Worm (Caenorhabditis elegans) whole organism, L4 larva: ENCODE measurements around the gene F43C9.1.

Source experiments
- F10B5.3 ChIP-seq: sonication (generic microtip); optimal IDR thresholded peaks from 2 replicates; lab custom pipeline; 2016; ENCODE audit warnings: mild to moderate bottlenecking, missing genetic modification characterization, missing compliant biosample characterization
- F44E2.7 ChIP-seq: fragments of 200-800 bp; sonication (Bioruptor generic); IDR thresholded peaks from 2 replicates; pipeline ENCODE4 v2.1.2; 2022; ENCODE audit warnings: missing genetic modification characterization, missing compliant biosample characterization
- Y48G9A.11 ChIP-seq: fragments of 200-800 bp; sonication (Bioruptor generic); IDR thresholded peaks from 2 replicates; pipeline ENCODE4 v1.3.6; 2022; ENCODE audit warnings: missing genetic modification reagents, missing genetic modification characterization, missing compliant biosample characterization
- ZK337.2 ChIP-seq: fragments of 200-800 bp; sonication (Bioruptor generic); IDR thresholded peaks from 2 replicates; pipeline ENCODE4 v1.3.6; 2022; ENCODE audit warnings: missing genetic modification reagents, missing genetic modification characterization, missing compliant biosample characterization
- aha-1 ChIP-seq: fragments of 150-350 bp; peaks from one replicate; lab custom pipeline; 2014; ENCODE audit warnings: missing biosample characterization, missing genetic modification characterization
- aly-2 ChIP-seq: sonication (generic microtip); optimal IDR thresholded peaks from 2 replicates; lab custom pipeline; 2018; ENCODE audit warnings: missing biosample characterization, missing genetic modification characterization
- ama-1 ChIP-seq: fragments of 150-350 bp; optimal IDR thresholded peaks from 2 replicates; lab custom pipeline; 2014; ENCODE audit warnings: inconsistent platforms, mixed read lengths
- ceh-28 ChIP-seq: fragments of 150-350 bp; optimal IDR thresholded peaks from 2 replicates; lab custom pipeline; 2014; ENCODE audit warnings: missing biosample characterization, missing genetic modification reagents, missing genetic modification characterization
- ceh-32 ChIP-seq: sonication (generic microtip); optimal IDR thresholded peaks from 2 replicates; lab custom pipeline; 2016; ENCODE audit warnings: mild to moderate bottlenecking, missing genetic modification characterization, missing compliant biosample characterization; ENCODE audit not compliant: poor library complexity
- daf-16 ChIP-seq, 3 experiments: sonication (generic microtip); optimal IDR thresholded peaks; 2 replicates each; lab custom pipeline; 2016 to 2017; ENCODE audit warnings: missing genetic modification characterization in 3 of 3, missing genetic modification reagents in 3 of 3, mild to moderate bottlenecking in 2 of 3, missing compliant biosample characterization in 2 of 3, missing biosample characterization in 1 of 3, moderate library complexity in 1 of 3
- daf-8 ChIP-seq: fragments of 200-800 bp; sonication (Bioruptor generic); IDR thresholded peaks from 2 replicates; pipeline ENCODE4 v1.3.6; 2022; ENCODE audit warnings: missing genetic modification characterization, missing compliant biosample characterization
- dmd-6 ChIP-seq: fragments of 200-800 bp; sonication (Bioruptor generic); IDR thresholded peaks from 2 replicates; pipeline ENCODE4 v1.3.6; 2022; ENCODE audit warnings: missing genetic modification reagents, missing genetic modification characterization, missing compliant biosample characterization
- dmd-8 ChIP-seq: fragments of 200-800 bp; sonication (Bioruptor generic); IDR thresholded peaks from 2 replicates; pipeline ENCODE4 v1.3.6; 2022; ENCODE audit warnings: missing genetic modification characterization, missing compliant biosample characterization
- dmd-9 ChIP-seq: fragments of 200-800 bp; sonication (Bioruptor generic); IDR thresholded peaks from 2 replicates; pipeline ENCODE4 v1.3.6; 2022; ENCODE audit warnings: missing genetic modification reagents, missing genetic modification characterization, missing compliant biosample characterization
- dpl-1 ChIP-seq: fragments of 150-350 bp; optimal IDR thresholded peaks from 2 replicates; lab custom pipeline; 2014; ENCODE audit warnings: missing biosample characterization, missing genetic modification reagents, missing genetic modification characterization
- duxl-1 ChIP-seq: sonication (generic microtip); optimal IDR thresholded peaks from 2 replicates; lab custom pipeline; 2016; ENCODE audit warnings: mild to moderate bottlenecking, missing genetic modification characterization, moderate library complexity, missing compliant biosample characterization; ENCODE audit not compliant: poor library complexity
- egl-43 ChIP-seq: fragments of 200-800 bp; sonication (Bioruptor generic); IDR thresholded peaks from 2 replicates; pipeline ENCODE4 v1.3.6; 2022; ENCODE audit warnings: missing genetic modification reagents, missing genetic modification characterization, missing compliant biosample characterization
- fkh-10 ChIP-seq: fragments of 150-350 bp; optimal IDR thresholded peaks from 2 replicates; lab custom pipeline; 2014; ENCODE audit warnings: missing biosample characterization, missing genetic modification reagents, missing genetic modification characterization
- fos-1 ChIP-seq: fragments of 150-350 bp; optimal IDR thresholded peaks from 2 replicates; lab custom pipeline; 2014; ENCODE audit warnings: missing biosample characterization, missing genetic modification characterization
- hlh-11 ChIP-seq: fragments of 200-800 bp; sonication (Bioruptor generic); optimal IDR thresholded peaks from 2 replicates; lab custom pipeline; 2018; ENCODE audit warnings: mild to moderate bottlenecking, missing genetic modification characterization, missing compliant biosample characterization
- hlh-30 ChIP-seq: sonication (generic microtip); optimal IDR thresholded peaks from 2 replicates; lab custom pipeline; 2017; ENCODE audit warnings: antibody characterized with exemption, mild to moderate bottlenecking, missing genetic modification characterization, missing compliant biosample characterization; ENCODE audit not compliant: insufficient read depth
- lim-7 ChIP-seq: fragments of 200-800 bp; sonication (Bioruptor generic); IDR thresholded peaks from 2 replicates; pipeline ENCODE4 v1.3.6; 2022; ENCODE audit warnings: missing genetic modification characterization, missing compliant biosample characterization
- lin-1 ChIP-seq: fragments of 200-800 bp; sonication (Bioruptor generic); IDR thresholded peaks from 2 replicates; pipeline ENCODE4 v1.3.6; 2022; ENCODE audit warnings: missing genetic modification reagents, missing genetic modification characterization, missing compliant biosample characterization
- lin-29 ChIP-seq: fragments of 200-800 bp; sonication (Bioruptor generic); IDR thresholded peaks from 2 replicates; pipeline ENCODE4 v1.3.6; 2022; ENCODE audit warnings: missing genetic modification reagents, missing genetic modification characterization, missing compliant biosample characterization
- lin-39 ChIP-seq: fragments of 150-350 bp; optimal IDR thresholded peaks from 2 replicates; lab custom pipeline; 2014; ENCODE audit warnings: missing biosample characterization, missing genetic modification reagents, missing genetic modification characterization
- lir-3 ChIP-seq: sonication (generic microtip); optimal IDR thresholded peaks from 2 replicates; lab custom pipeline; 2016; ENCODE audit warnings: mild to moderate bottlenecking, missing genetic modification characterization, missing compliant biosample characterization
- madf-9 ChIP-seq: fragments of 200-800 bp; sonication (Bioruptor generic); conservative IDR thresholded peaks from 2 replicates; pipeline ENCODE4 v1.3.6; 2022; ENCODE audit warnings: missing genetic modification reagents, missing genetic modification characterization, missing compliant biosample characterization
- mdt-29 ChIP-seq: fragments of 200-800 bp; sonication (Bioruptor generic); IDR thresholded peaks from 2 replicates; pipeline ENCODE4 v1.3.6; 2022; ENCODE audit warnings: missing genetic modification reagents, missing genetic modification characterization, missing compliant biosample characterization
- mep-1 ChIP-seq: fragments of 150-350 bp; sonication (generic microtip); optimal IDR thresholded peaks from 3 replicates; lab custom pipeline; 2014; ENCODE audit warnings: missing biosample characterization, missing genetic modification characterization
- mes-2 ChIP-seq: sonication (generic microtip); optimal IDR thresholded peaks from 2 replicates; lab custom pipeline; 2016; ENCODE audit warnings: missing genotype, mild to moderate bottlenecking, missing genetic modification characterization, missing compliant biosample characterization; ENCODE audit not compliant: poor library complexity, severe bottlenecking
- nhr-11 ChIP-seq: fragments of 150-350 bp; optimal IDR thresholded peaks from 2 replicates; lab custom pipeline; 2014; ENCODE audit warnings: missing biosample characterization, missing genetic modification characterization
- nhr-111 ChIP-seq: fragments of 200-800 bp; sonication (Bioruptor generic); optimal IDR thresholded peaks from 2 replicates; lab custom pipeline; 2018; ENCODE audit warnings: mild to moderate bottlenecking, missing genetic modification characterization, missing compliant biosample characterization
- nhr-237 ChIP-seq: sonication (generic microtip); optimal IDR thresholded peaks from 2 replicates; lab custom pipeline; 2017; ENCODE audit warnings: missing biosample characterization, missing genetic modification characterization
- nhr-25 ChIP-seq: sonication (generic microtip); optimal IDR thresholded peaks from 2 replicates; lab custom pipeline; 2017; ENCODE audit warnings: missing genetic modification characterization, mild to moderate bottlenecking, missing compliant biosample characterization, antibody characterized with exemption, moderate library complexity, borderline replicate concordance; ENCODE audit not compliant: insufficient read depth
- nhr-28 ChIP-seq: fragments of 150-350 bp; optimal IDR thresholded peaks from 2 replicates; lab custom pipeline; 2014; ENCODE audit warnings: missing biosample characterization, missing genetic modification characterization
- nhr-48 ChIP-seq: sonication (generic microtip); optimal IDR thresholded peaks from 2 replicates; lab custom pipeline; 2016; ENCODE audit warnings: mild to moderate bottlenecking, missing genetic modification characterization, missing compliant biosample characterization
- nhr-6 ChIP-seq: fragments of 150-350 bp; optimal IDR thresholded peaks from 2 replicates; lab custom pipeline; 2014; ENCODE audit warnings: missing biosample characterization, missing genetic modification characterization
- nhr-77 ChIP-seq: fragments of 150-350 bp; optimal IDR thresholded peaks from 2 replicates; lab custom pipeline; 2014; ENCODE audit warnings: missing biosample characterization, missing genetic modification characterization
- pha-4 ChIP-seq, 2 experiments: fragments of 150-350 bp in 1 of 2; fragments of 200-800 bp in 1 of 2; sonication (Bioruptor generic) in 1 of 2; IDR thresholded peaks in 1 of 2; optimal IDR thresholded peaks in 1 of 2; 2 replicates each; pipeline versions ENCODE4 v1.3.6 to Lab custom; 2014 to 2022; ENCODE audit warnings: missing genetic modification characterization in 2 of 2, missing genetic modification reagents in 2 of 2, missing biosample characterization in 1 of 2, missing compliant biosample characterization in 1 of 2
- php-3 ChIP-seq: fragments of 200-800 bp; sonication (Bioruptor generic); IDR thresholded peaks from 2 replicates; pipeline ENCODE4 v1.3.6; 2022; ENCODE audit warnings: missing genetic modification reagents, missing genetic modification characterization, missing compliant biosample characterization
- pqm-1 ChIP-seq: sonication (generic microtip); optimal IDR thresholded peaks from 2 replicates; lab custom pipeline; 2017; ENCODE audit warnings: missing biosample characterization, missing genetic modification characterization
- sdz-12 ChIP-seq: fragments of 200-800 bp; sonication (Bioruptor generic); optimal IDR thresholded peaks from 2 replicates; lab custom pipeline; 2018; ENCODE audit warnings: mild to moderate bottlenecking, missing genetic modification characterization, missing compliant biosample characterization
- spr-1 ChIP-seq: sonication (generic microtip); optimal IDR thresholded peaks from 2 replicates; lab custom pipeline; 2016; ENCODE audit warnings: mild to moderate bottlenecking, missing genetic modification characterization, missing compliant biosample characterization
- tag-97 ChIP-seq: fragments of 200-800 bp; sonication (Bioruptor generic); IDR thresholded peaks from 2 replicates; pipeline ENCODE4 v1.3.6; 2022; ENCODE audit warnings: missing genetic modification characterization, missing compliant biosample characterization
- unc-39 ChIP-seq: sonication (generic microtip); optimal IDR thresholded peaks from 2 replicates; lab custom pipeline; 2017; ENCODE audit warnings: missing biosample characterization, missing genetic modification characterization
- ztf-11 ChIP-seq: fragments of 150-350 bp; optimal IDR thresholded peaks from 2 replicates; lab custom pipeline; 2014; ENCODE audit warnings: missing biosample characterization, missing genetic modification characterization

The F43C9.1 gene

ce11 chrX:4821602-4822001 is 28.5 kb downstream of the F43C9.1 start (continued):
- TF ChIP-seq fkh-10 = no peak
- no peak for TF ChIP-seq unc-39 (tag; lab: Kevin White, UChicago)
- no peak for TF ChIP-seq mep-1 (tag; lab: Kevin White, UChicago)
- no peak for TF ChIP-seq spr-1
- no peak for TF ChIP-seq ama-1 (lab: Kevin White, UChicago)
- TF ChIP-seq dmd-8 (GFP tag; lab: Robert Waterston, UW) = no peak
- TF ChIP-seq, all 104 proteins: peak for 7

ce11 chrX:4822262-4822661 is 29.2 kb downstream of the F43C9.1 start, which contains the start of gene R08E3.1:
TSS of gene R08E3.1 (plus strand) at chrX:4822647.
- TF ChIP-seq nhr-6 (no peak), hlh-11 (tag; lab: Kevin White, UChicago) (peak; percentile 58), F44E2.7 (GFP tag; lab: Robert Waterston, UW) (no peak), dpl-1 (GFP tag; lab: Kevin White, UChicago) (no peak), dmd-8 (GFP tag; lab: Robert Waterston, UW) (no peak), fkh-10 (no peak), hlh-30 (tag; lab: Kevin White, UChicago) (no peak), madf-9 (GFP tag; lab: Robert Waterston, UW) (no peak), lin-1 (no peak), dmd-9 (GFP tag; lab: Robert Waterston, UW) (no peak), lim-7 (GFP tag; lab: Robert Waterston, UW) (no peak), nhr-11 (no peak), aha-1 (tag; lab: Kevin White, UChicago) (peak; percentile 67), daf-16 (GFP tag; optimal IDR thresholded peaks at IDR 0.05; lab: Kevin White, UChicago) (no peak), daf-16 (tag; optimal IDR thresholded peaks at IDR 0.05; lab: Kevin White, UChicago) (peak; percentile 69), ceh-28 (tag; lab: Kevin White, UChicago) (no peak), pqm-1 (tag; lab: Kevin White, UChicago) (peak; percentile 93), fos-1 (tag; lab: Kevin White, UChicago) (no peak), duxl-1 (no peak), nhr-111 (GFP tag; lab: Kevin White, UChicago) (no peak), dmd-6 (GFP tag; lab: Robert Waterston, UW) (peak; percentile 48; the same call in 1 of the 2 replicates), lin-39 (tag; lab: Kevin White, UChicago) (no peak), F10B5.3 (tag; lab: Kevin White, UChicago) (no peak), ceh-32 (no peak), nhr-48 (tag; lab: Kevin White, UChicago) (no peak), mes-2 (tag; lab: Kevin White, UChicago) (no peak), nhr-25 (no peak), mdt-29 (no peak), php-3 (GFP tag; lab: Robert Waterston, UW) (peak; percentile 81), pha-4 (GFP tag; IDR thresholded peaks at IDR 0.05; lab: Robert Waterston, UW) (no peak), pha-4 (tag; optimal IDR thresholded peaks at IDR 0.05; lab: Kevin White, UChicago) (no peak), sdz-12 (GFP tag; lab: Kevin White, UChicago) (no peak), spr-1 (no peak), lin-29 (GFP tag; lab: Robert Waterston, UW) (no peak), nhr-28 (tag; lab: Kevin White, UChicago) (peak; percentile 84), mep-1 (tag; lab: Kevin White, UChicago) (no peak), tag-97 (GFP tag; lab: Robert Waterston, UW) (no peak), daf-8 (GFP tag; lab: Robert Waterston, UW) (no peak), nhr-237 (tag; lab: Kevin White, UChicago) (no peak), ZK337.2 (GFP tag; lab: Robert Waterston, UW) (no peak), ztf-11 (tag; lab: Kevin White, UChicago) (no peak), aly-2 (tag; lab: Kevin White, UChicago) (no peak), lir-3 (tag; lab: Kevin White, UChicago) (no peak), nhr-77 (tag; lab: Kevin White, UChicago) (peak; percentile 7), egl-43 (GFP tag; lab: Robert Waterston, UW) (no peak), Y48G9A.11 (no peak)
- TF ChIP-seq, all 104 proteins: peak for 8
